Worm (Caenorhabditis elegans): Measurements from ENCODE around the gene cpf-1.
A peak's percentile ranks its signal among the peaks of the same experiment; 100 is the strongest.

The cpf-1 gene

DNA sequence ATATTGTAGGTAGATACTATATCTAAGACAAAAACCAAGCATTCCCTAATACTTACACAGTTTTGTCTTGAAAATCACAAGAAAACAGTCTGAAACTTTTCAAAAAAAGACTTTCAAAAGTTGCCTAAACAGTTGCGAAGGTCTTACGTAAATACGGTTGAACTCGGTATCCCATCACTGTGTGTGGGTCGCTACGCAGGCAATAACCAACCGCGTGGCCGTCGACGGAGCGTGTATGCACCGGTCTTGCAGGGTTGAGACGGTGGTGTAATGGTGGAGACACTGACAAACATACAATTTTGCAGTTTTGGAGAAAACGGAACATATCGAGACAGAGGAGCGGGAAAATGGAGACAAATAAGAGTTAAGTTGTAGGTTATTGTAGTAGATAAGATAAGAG lies 41.0 kb downstream of the cpf-1 start, which contains the start of gene iff-2 (continued):
- peak; percentile 6 for TF ChIP-seq rpc-1 (optimal IDR thresholded peaks at IDR 0.05)
- TF ChIP-seq rpc-1 (tag; optimal IDR thresholded peaks at IDR 0.05) = no peak
- peak; percentile 94 for TF ChIP-seq egl-44 (GFP tag; IDR thresholded peaks at IDR 0.05)
- TF ChIP-seq efl-1 (GFP tag; optimal IDR thresholded peaks at IDR 0.05) = peak; percentile 56
- TF ChIP-seq lin-35 (GFP tag; optimal IDR thresholded peaks at IDR 0.05) = peak; percentile 29 to 96 (median 79)
- TF ChIP-seq ceh-58 (GFP tag; IDR thresholded peaks at IDR 0.05) = no peak
- peak; percentile 89 for TF ChIP-seq cebp-1 (GFP tag; IDR thresholded peaks at IDR 0.05)
- TF ChIP-seq cebp-1 (tag; optimal IDR thresholded peaks at IDR 0.05) = peak; percentile 97
- peak; percentile 95 for TF ChIP-seq hmg-1.2 (GFP tag; IDR thresholded peaks at IDR 0.05)
- TF ChIP-seq F52B5.7 (tag; optimal IDR thresholded peaks at IDR 0.05) = peak; percentile 85
- TF ChIP-seq unc-62 (GFP tag; optimal IDR thresholded peaks at IDR 0.05) = peak; percentile 87
- peak; percentile 95 for TF ChIP-seq madf-10 (tag; optimal IDR thresholded peaks at IDR 0.05)
- TF ChIP-seq sdz-38 (tag; optimal IDR thresholded peaks at IDR 0.05) = no peak
- TF ChIP-seq ztf-28 (GFP tag; IDR thresholded peaks at IDR 0.05) = peak; percentile 72; the same call in 1 of the 2 replicates
- TF ChIP-seq somi-1 (GFP tag; optimal IDR thresholded peaks at IDR 0.05) = peak; percentile 93
- TF ChIP-seq tbp1 (GFP tag; optimal IDR thresholded peaks at IDR 0.05) = peak; percentile 78
- 0 out of 2 replicates have a peak, but pooled peaks have one; percentile 51 for TF ChIP-seq cebp-2 (GFP tag; IDR thresholded peaks at IDR 0.05)
- TF ChIP-seq aptf-3 (GFP tag; IDR thresholded peaks at IDR 0.05) = no peak
- peak; percentile 97 for TF ChIP-seq K11D2.4 (GFP tag; IDR thresholded peaks at IDR 0.05)
- no peak for TF ChIP-seq T26A5.8 (tag; optimal IDR thresholded peaks at IDR 0.05)
- peak; percentile 92 for TF ChIP-seq rcor-1 (GFP tag; IDR thresholded peaks at IDR 0.05)
- TF ChIP-seq lsl-1 (GFP tag; optimal IDR thresholded peaks at IDR 0.05) = no peak
- TF ChIP-seq pbrm-1 (GFP tag; IDR thresholded peaks at IDR 0.05) = peak; percentile 98
- TF ChIP-seq ztf-3 (GFP tag; optimal IDR thresholded peaks at IDR 0.05) = peak; percentile 93
- TF ChIP-seq Y67H2A.10 (GFP tag; conservative IDR thresholded peaks at IDR 0.05) = peak; percentile 94
- TF ChIP-seq ccch-3 (GFP tag; optimal IDR thresholded peaks at IDR 0.05) = peak; percentile 39
- 0 out of 2 replicates have a peak, but pooled peaks have one; percentile 58 for TF ChIP-seq egl-18 (GFP tag; IDR thresholded peaks at IDR 0.05)
- peak; percentile 45; the same call in 1 of the 2 replicates for TF ChIP-seq aptf-2 (GFP tag; conservative IDR thresholded peaks at IDR 0.05)
- peak; percentile 65 for TF ChIP-seq T07F8.4 (tag; optimal IDR thresholded peaks at IDR 0.05)
- TF ChIP-seq nhr-90 (tag; optimal IDR thresholded peaks at IDR 0.05) = peak; percentile 95

DNA sequence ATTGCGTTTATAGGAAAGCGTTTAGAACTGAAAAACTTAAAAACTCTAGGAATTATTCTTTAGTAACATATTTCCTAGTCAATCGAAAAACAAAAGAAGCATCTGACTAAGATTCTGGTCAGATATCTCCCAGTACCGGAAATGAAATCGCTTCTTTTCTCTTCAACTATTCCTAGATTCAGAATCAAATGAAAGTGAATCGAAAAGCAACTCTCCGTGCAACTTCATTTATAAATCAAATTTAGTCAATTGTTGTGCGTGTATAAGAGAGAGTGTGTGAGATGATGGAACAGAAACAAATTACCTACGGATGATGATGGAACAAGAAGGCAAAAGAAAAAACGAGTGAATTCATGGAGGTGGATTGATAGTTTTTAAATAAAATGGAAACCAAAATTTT lies 43.1 kb downstream of the cpf-1 start:
- TF ChIP-seq Y67H2A.10 (GFP tag; conservative IDR thresholded peaks at IDR 0.05) = no peak
- no peak for TF ChIP-seq let-526 (GFP tag; IDR thresholded peaks at IDR 0.05)

DNA sequence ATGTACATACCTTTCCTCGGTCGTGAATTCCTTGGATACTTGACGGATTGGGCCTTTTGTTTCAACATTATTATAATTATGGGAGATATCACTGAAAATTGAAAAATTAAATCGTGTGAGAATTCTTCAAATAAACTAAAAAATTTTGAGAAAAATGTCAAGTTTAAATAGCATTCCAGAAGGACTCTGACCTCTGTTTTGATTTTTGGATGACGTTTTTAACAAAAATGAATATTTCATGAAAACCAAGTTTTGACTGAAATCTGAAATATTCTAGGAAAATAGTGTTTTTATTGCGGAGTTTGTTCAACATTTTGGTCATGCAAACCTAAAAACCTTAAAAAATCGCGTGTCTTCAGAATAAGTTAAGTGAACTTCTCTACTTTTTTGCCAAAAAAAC lies 46.1 kb downstream of the cpf-1 start, which contains the start of gene glb-27:
TSS of gene glb-27 (minus strand) at position 101 of the 400 bp plus-strand sequence.
- TF ChIP-seq C06A6.2 (GFP tag; conservative IDR thresholded peaks at IDR 0.05) (no peak), T26A5.8 (tag; optimal IDR thresholded peaks at IDR 0.05) (no peak), xnd-1 (tag; optimal IDR thresholded peaks at IDR 0.05) (no peak), tbp1 (GFP tag; optimal IDR thresholded peaks at IDR 0.05) (no peak), B0019.2 (GFP tag; conservative IDR thresholded peaks at IDR 0.05) (no peak), efl-1 (GFP tag; optimal IDR thresholded peaks at IDR 0.05) (no peak), D2030.7 (GFP tag; IDR thresholded peaks at IDR 0.05) (no peak), ccch-3 (GFP tag; optimal IDR thresholded peaks at IDR 0.05) (no peak), lin-54 (GFP tag; optimal IDR thresholded peaks at IDR 0.05) (no peak), ets-4 (GFP tag; optimal IDR thresholded peaks at IDR 0.05) (no peak), snpc-4 (GFP tag; optimal IDR thresholded peaks at IDR 0.05) (no peak), snpc-4 (tag; optimal IDR thresholded peaks at IDR 0.05) (no peak), bed-2 (GFP tag; IDR thresholded peaks at IDR 0.05) (no peak), unc-130 (GFP tag; optimal IDR thresholded peaks at IDR 0.05) (no peak), Y53F4B.3 (GFP tag; IDR thresholded peaks at IDR 0.05) (no peak), hmg-20 (GFP tag; IDR thresholded peaks at IDR 0.05) (no peak), pbrm-1 (GFP tag; IDR thresholded peaks at IDR 0.05) (no peak), athp-1 (tag; optimal IDR thresholded peaks at IDR 0.05) (no peak), lsy-27 (tag; optimal IDR thresholded peaks at IDR 0.05; ENCODE audit: borderline replicate concordance, insufficient read depth) (no peak)

Measured in whole organism, young adult.